Worm (Caenorhabditis elegans): Measurements from ENCODE around the gene idhb-1.

ce11 chrX:14169569-14170031 lies 4.3 kb downstream of the idhb-1 start, which contains the start of gene sym-4:
- TF ChIP-seq zag-1 (tag; optimal IDR thresholded peaks at IDR 0.05), result no peak
- no peak for TF ChIP-seq daf-12 (tag; optimal IDR thresholded peaks at IDR 0.05)
- peak in 1 of 2 experiments; percentile 27 for TF ChIP-seq ZK546.5 (tag; optimal IDR thresholded peaks at IDR 0.05)
- TF ChIP-seq nhr-11 (tag; optimal IDR thresholded peaks at IDR 0.05), result peak; percentile 96
- peak; percentile 35 for TF ChIP-seq fkh-10 (GFP tag; optimal IDR thresholded peaks at IDR 0.05)
- TF ChIP-seq ceh-82 (tag; optimal IDR thresholded peaks at IDR 0.05), result no peak
- TF ChIP-seq sdz-12 (GFP tag; optimal IDR thresholded peaks at IDR 0.05), result no peak
- TF ChIP-seq ama-1 (optimal IDR thresholded peaks at IDR 0.05), result peak; percentile 24
- TF ChIP-seq nhr-25 (tag; optimal IDR thresholded peaks at IDR 0.05; ENCODE audit: borderline replicate concordance, insufficient read depth), result peak; percentile 90
- peak; percentile 89 for TF ChIP-seq lin-1 (GFP tag; IDR thresholded peaks at IDR 0.05)
- peak; percentile 95 for TF ChIP-seq lin-13 (GFP tag; optimal IDR thresholded peaks at IDR 0.05)
- peak; percentile 81 to 98 for TF ChIP-seq mdl-1 (tag; optimal IDR thresholded peaks at IDR 0.05)
- TF ChIP-seq unc-62 (GFP tag; optimal IDR thresholded peaks at IDR 0.05 in 1 of 2), result no peak
- no peak for TF ChIP-seq unc-62 (tag; optimal IDR thresholded peaks at IDR 0.05)
- TF ChIP-seq dmd-6 (GFP tag; IDR thresholded peaks at IDR 0.05), result peak; percentile 96

Data from whole organism, L4 larva.